Worm (Caenorhabditis elegans): Measurements from ENCODE around the gene W06G6.2.

W06G6.2 gene

ce11 chrV:16617462-16617861, 11.6 kb upstream of the W06G6.2 start, which contains the start of gene Y70C5A.4:
TSS of gene Y70C5A.4 (plus strand) at chrV:16617762.
- TF ChIP-seq mdl-1 (tag; optimal IDR thresholded peaks at IDR 0.05) (no peak), nhr-47 (tag; optimal IDR thresholded peaks at IDR 0.05) (no peak), elt-3 (tag; optimal IDR thresholded peaks at IDR 0.05) (no peak), sox-4 (tag; optimal IDR thresholded peaks at IDR 0.05) (no peak), hlh-4 (tag; optimal IDR thresholded peaks at IDR 0.05) (no peak), nhr-20 (tag; optimal IDR thresholded peaks at IDR 0.05) (no peak), skn-1 (tag; optimal IDR thresholded peaks at IDR 0.05) (no peak), zip-4 (GFP tag; optimal IDR thresholded peaks at IDR 0.05) (no peak), lsy-2 (tag; optimal IDR thresholded peaks at IDR 0.05) (no peak), C16A3.4 (tag; optimal IDR thresholded peaks at IDR 0.05) (no peak)

ce11 chrV:16620874-16621273, 8.2 kb upstream of the W06G6.2 start, which contains the start of gene Y70C5A.3:
TSS of gene Y70C5A.3 (minus strand) at chrV:16620923.
- TF ChIP-seq C04F5.9 (tag; optimal IDR thresholded peaks at IDR 0.05) (no peak), ceh-63 (GFP tag; optimal IDR thresholded peaks at IDR 0.05) (no peak), skn-1 (tag; optimal IDR thresholded peaks at IDR 0.05) (no peak), lin-15B (tag; optimal IDR thresholded peaks at IDR 0.05) (no peak), elt-2 (tag; optimal IDR thresholded peaks at IDR 0.05) (peak; percentile 1), elt-3 (tag; optimal IDR thresholded peaks at IDR 0.05) (no peak)

- TF ChIP-seq unc-86 (tag; optimal IDR thresholded peaks at IDR 0.05): no peak
- TF ChIP-seq tlp-1 (tag; optimal IDR thresholded peaks at IDR 0.05): no peak
- 0 out of 2 replicates have a peak, but pooled peaks have one; percentile 12 for TF ChIP-seq grh-1 (GFP tag; IDR thresholded peaks at IDR 0.05)
- TF ChIP-seq swsn-7 (tag; optimal IDR thresholded peaks at IDR 0.05): no peak
- TF ChIP-seq snpc-4 (tag; optimal IDR thresholded peaks at IDR 0.05): no peak
- no peak for TF ChIP-seq snu-23 (GFP tag; optimal IDR thresholded peaks at IDR 0.05)
- TF ChIP-seq fkh-8 (tag; optimal IDR thresholded peaks at IDR 0.05): peak; percentile 11
- TF ChIP-seq mef-2 (tag; optimal IDR thresholded peaks at IDR 0.05): no peak
- TF ChIP-seq nhr-84 (tag; optimal IDR thresholded peaks at IDR 0.05): no peak
These were observed 7.2 kb upstream of the W06G6.2 start for ce11 chrV:16621894-16622293.

- TF ChIP-seq irx-1 (tag; optimal IDR thresholded peaks at IDR 0.05) (no peak), sptf-1 (tag; optimal IDR thresholded peaks at IDR 0.05) (no peak), xbp-1 (tag; optimal IDR thresholded peaks at IDR 0.05) (no peak), jun-1 (tag; optimal IDR thresholded peaks at IDR 0.05) (no peak), fkh-4 (tag; optimal IDR thresholded peaks at IDR 0.05; ENCODE audit: borderline replicate concordance) (no peak)
These were observed 6.3 kb upstream of the W06G6.2 start, which contains the start of gene Y70C5A.2 for ce11 chrV:16622754-16623261. TSS of gene Y70C5A.2 (minus strand) at chrV:16623211.

- no peak for TF ChIP-seq ceh-88 (GFP tag; IDR thresholded peaks at IDR 0.05)
- peak; percentile 3 for TF ChIP-seq tlp-1 (tag; optimal IDR thresholded peaks at IDR 0.05)
- TF ChIP-seq elt-2 (tag; optimal IDR thresholded peaks at IDR 0.05): peak; percentile 77
- no peak for TF ChIP-seq F16B12.6 (tag; optimal IDR thresholded peaks at IDR 0.05)
- no peak for TF ChIP-seq vab-15 (tag; optimal IDR thresholded peaks at IDR 0.05)
- TF ChIP-seq jun-1 (tag; optimal IDR thresholded peaks at IDR 0.05): no peak
- no peak for TF ChIP-seq ceh-8 (GFP tag; optimal IDR thresholded peaks at IDR 0.05)
These were observed 1.1 kb upstream of the W06G6.2 start, which contains the start of gene oac-53 for ce11 chrV:16627962-16628361. TSS of gene oac-53 (minus strand) at chrV:16627970.

- TF ChIP-seq nhr-77 (tag; optimal IDR thresholded peaks at IDR 0.05): no peak
- no peak for TF ChIP-seq unc-30 (tag; optimal IDR thresholded peaks at IDR 0.05)
- TF ChIP-seq lir-3 (tag; optimal IDR thresholded peaks at IDR 0.05; ENCODE audit: poor library complexity): no peak
- TF ChIP-seq dsc-1 (tag; optimal IDR thresholded peaks at IDR 0.05): no peak
- no peak for TF ChIP-seq nhr-76 (tag; optimal IDR thresholded peaks at IDR 0.05)
- no peak for TF ChIP-seq elt-2 (tag; optimal IDR thresholded peaks at IDR 0.05)
- no peak for TF ChIP-seq pqm-1 (tag; optimal IDR thresholded peaks at IDR 0.05)
- TF ChIP-seq nhr-19 (GFP tag; conservative IDR thresholded peaks at IDR 0.05): no peak
- TF ChIP-seq ces-1 (GFP tag; optimal IDR thresholded peaks at IDR 0.05): no peak
- TF ChIP-seq ets-5 (GFP tag; IDR thresholded peaks at IDR 0.05): no peak
- TF ChIP-seq pag-3 (tag; optimal IDR thresholded peaks at IDR 0.05; ENCODE audit: borderline replicate concordance, insufficient read depth): no peak
- TF ChIP-seq rnt-1 (tag; optimal IDR thresholded peaks at IDR 0.05): no peak
- TF ChIP-seq ceh-82 (tag; optimal IDR thresholded peaks at IDR 0.05): no peak
- no peak for TF ChIP-seq lin-15B (tag; optimal IDR thresholded peaks at IDR 0.05)
- no peak for TF ChIP-seq sup-37 (GFP tag; optimal IDR thresholded peaks at IDR 0.05)
These were observed 509 bp downstream of the W06G6.2 start, which contains the start of gene srd-21 for ce11 chrV:16629600-16629999. TSS of gene srd-21 (plus strand) at chrV:16629900.

Measured in whole organism, L1 larva.